Worm (Caenorhabditis elegans) whole organism, L4 larva: ENCODE measurements around the gene jun-1.

ENCODE experiments used
- D1046.2 ChIP-seq: fragments of 200-800 bp; sonication (Bioruptor generic); IDR thresholded peaks from 2 replicates; pipeline ENCODE4 v1.3.6; 2022; ENCODE audit warnings: missing genetic modification characterization, missing compliant biosample characterization
- F10B5.3 ChIP-seq: sonication (generic microtip); optimal IDR thresholded peaks from 2 replicates; lab custom pipeline; 2016; ENCODE audit warnings: mild to moderate bottlenecking, missing genetic modification characterization, missing compliant biosample characterization
- F26F4.8 ChIP-seq: fragments of 200-800 bp; sonication (Bioruptor generic); conservative IDR thresholded peaks from 2 replicates; pipeline ENCODE4 v1.3.6; 2022; ENCODE audit warnings: missing genetic modification characterization, missing compliant biosample characterization
- F37D6.2 ChIP-seq: sonication (generic microtip); optimal IDR thresholded peaks from 2 replicates; lab custom pipeline; 2016; ENCODE audit warnings: mild to moderate bottlenecking, missing genetic modification characterization, missing compliant biosample characterization
- F49E8.2 ChIP-seq: sonication (generic microtip); optimal IDR thresholded peaks from 2 replicates; lab custom pipeline; 2016; ENCODE audit warnings: missing compliant biosample characterization, mild to moderate bottlenecking, missing genetic modification characterization, borderline replicate concordance
- R02D3.7 ChIP-seq: fragments of 150-350 bp; sonication (generic microtip); optimal IDR thresholded peaks from 3 replicates; lab custom pipeline; 2014; ENCODE audit warnings: missing biosample characterization, missing genetic modification characterization
- T26A8.4 ChIP-seq: fragments of 200-800 bp; sonication (Bioruptor generic); IDR thresholded peaks from 2 replicates; pipeline ENCODE4 v1.3.6; 2022; ENCODE audit warnings: missing genetic modification characterization, missing compliant biosample characterization
- Y5F2A.4 ChIP-seq: fragments of 200-800 bp; sonication (Bioruptor generic); optimal IDR thresholded peaks from 2 replicates; lab custom pipeline; 2018; ENCODE audit warnings: mild to moderate bottlenecking, missing genetic modification characterization, missing compliant biosample characterization
- Y75B8A.6 ChIP-seq: fragments of 200-800 bp; sonication (Bioruptor generic); IDR thresholded peaks from 2 replicates; pipeline ENCODE4 v1.3.6; 2022; ENCODE audit warnings: missing genetic modification reagents, missing genetic modification characterization, missing compliant biosample characterization
- aly-2 ChIP-seq: sonication (generic microtip); optimal IDR thresholded peaks from 2 replicates; lab custom pipeline; 2018; ENCODE audit warnings: missing biosample characterization, missing genetic modification characterization
- arid-1 ChIP-seq: fragments of 200-800 bp; sonication (Bioruptor generic); conservative IDR thresholded peaks from 2 replicates; pipeline ENCODE4 v1.3.6; 2022; ENCODE audit warnings: missing genetic modification reagents, missing genetic modification characterization, missing compliant biosample characterization
- ceh-20 ChIP-seq: fragments of 200-800 bp; sonication (Bioruptor generic); IDR thresholded peaks from 2 replicates; pipeline ENCODE4 v1.3.6; 2022; ENCODE audit warnings: missing genetic modification reagents, missing genetic modification characterization, missing compliant biosample characterization
- ceh-62 ChIP-seq: sonication (generic microtip); optimal IDR thresholded peaks from 2 replicates; lab custom pipeline; 2017; ENCODE audit warnings: missing biosample characterization, missing genetic modification characterization
- ceh-82 ChIP-seq: sonication (generic microtip); optimal IDR thresholded peaks from 2 replicates; lab custom pipeline; 2017; ENCODE audit warnings: missing biosample characterization, missing genetic modification characterization
- daf-12 ChIP-seq: fragments of 150-350 bp; optimal IDR thresholded peaks from 2 replicates; lab custom pipeline; 2014; ENCODE audit warnings: missing biosample characterization, missing genetic modification reagents, missing genetic modification characterization
- daf-16 ChIP-seq, 3 experiments: sonication (generic microtip); optimal IDR thresholded peaks; 2 replicates each; lab custom pipeline; 2016 to 2017; ENCODE audit warnings: missing genetic modification characterization in 3 of 3, missing genetic modification reagents in 3 of 3, mild to moderate bottlenecking in 2 of 3, missing compliant biosample characterization in 2 of 3, missing biosample characterization in 1 of 3, moderate library complexity in 1 of 3
- dpl-1 ChIP-seq: fragments of 150-350 bp; optimal IDR thresholded peaks from 2 replicates; lab custom pipeline; 2014; ENCODE audit warnings: missing biosample characterization, missing genetic modification reagents, missing genetic modification characterization
- dve-1 ChIP-seq: sonication (generic microtip); optimal IDR thresholded peaks from 2 replicates; lab custom pipeline; 2017; ENCODE audit warnings: antibody characterized with exemption, mild to moderate bottlenecking, missing genetic modification characterization, missing compliant biosample characterization; ENCODE audit not compliant: insufficient read depth
- egl-27 ChIP-seq: sonication (generic microtip); optimal IDR thresholded peaks from 3 replicates; lab custom pipeline; 2017; ENCODE audit warnings: missing biosample characterization, missing genetic modification reagents, missing genetic modification characterization
- egl-43 ChIP-seq: fragments of 200-800 bp; sonication (Bioruptor generic); IDR thresholded peaks from 2 replicates; pipeline ENCODE4 v1.3.6; 2022; ENCODE audit warnings: missing genetic modification reagents, missing genetic modification characterization, missing compliant biosample characterization
- fkh-10 ChIP-seq: fragments of 150-350 bp; optimal IDR thresholded peaks from 2 replicates; lab custom pipeline; 2014; ENCODE audit warnings: missing biosample characterization, missing genetic modification reagents, missing genetic modification characterization
- fos-1 ChIP-seq: fragments of 150-350 bp; optimal IDR thresholded peaks from 2 replicates; lab custom pipeline; 2014; ENCODE audit warnings: missing biosample characterization, missing genetic modification characterization
- hif-1 ChIP-seq, 2 experiments: sonication (generic microtip); optimal IDR thresholded peaks; 2 replicates each; lab custom pipeline; 2016 to 2017; ENCODE audit warnings: missing compliant biosample characterization in 2 of 2, missing genetic modification characterization in 2 of 2, missing genetic modification reagents in 2 of 2, missing genotype in 2 of 2, mild to moderate bottlenecking in 1 of 2
- hlh-30 ChIP-seq: sonication (generic microtip); optimal IDR thresholded peaks from 2 replicates; lab custom pipeline; 2017; ENCODE audit warnings: antibody characterized with exemption, mild to moderate bottlenecking, missing genetic modification characterization, missing compliant biosample characterization; ENCODE audit not compliant: insufficient read depth
- hmg-1.1 ChIP-seq: fragments of 200-800 bp; sonication (Bioruptor generic); IDR thresholded peaks from 2 replicates; pipeline ENCODE4 v1.3.6; 2022; ENCODE audit warnings: missing genetic modification reagents, missing genetic modification characterization, missing compliant biosample characterization
- lin-1 ChIP-seq: fragments of 200-800 bp; sonication (Bioruptor generic); IDR thresholded peaks from 2 replicates; pipeline ENCODE4 v1.3.6; 2022; ENCODE audit warnings: missing genetic modification reagents, missing genetic modification characterization, missing compliant biosample characterization
- lin-29 ChIP-seq: fragments of 200-800 bp; sonication (Bioruptor generic); IDR thresholded peaks from 2 replicates; pipeline ENCODE4 v1.3.6; 2022; ENCODE audit warnings: missing genetic modification reagents, missing genetic modification characterization, missing compliant biosample characterization
- lir-3 ChIP-seq: sonication (generic microtip); optimal IDR thresholded peaks from 2 replicates; lab custom pipeline; 2016; ENCODE audit warnings: mild to moderate bottlenecking, missing genetic modification characterization, missing compliant biosample characterization
- madf-5 ChIP-seq, 2 experiments: fragments of 200-800 bp; sonication (Bioruptor generic); IDR thresholded peaks; 2 replicates each; pipeline ENCODE4 v1.3.6; 2022; ENCODE audit warnings: missing compliant biosample characterization in 2 of 2, missing genetic modification characterization in 2 of 2
- madf-9 ChIP-seq: fragments of 200-800 bp; sonication (Bioruptor generic); conservative IDR thresholded peaks from 2 replicates; pipeline ENCODE4 v1.3.6; 2022; ENCODE audit warnings: missing genetic modification reagents, missing genetic modification characterization, missing compliant biosample characterization
- mep-1 ChIP-seq: fragments of 150-350 bp; sonication (generic microtip); optimal IDR thresholded peaks from 3 replicates; lab custom pipeline; 2014; ENCODE audit warnings: missing biosample characterization, missing genetic modification characterization
- nhr-10 ChIP-seq: fragments of 150-350 bp; optimal IDR thresholded peaks from 2 replicates; lab custom pipeline; 2014; ENCODE audit warnings: missing biosample characterization, missing genetic modification characterization
- nhr-11 ChIP-seq: fragments of 150-350 bp; optimal IDR thresholded peaks from 2 replicates; lab custom pipeline; 2014; ENCODE audit warnings: missing biosample characterization, missing genetic modification characterization
- nhr-111 ChIP-seq: fragments of 200-800 bp; sonication (Bioruptor generic); optimal IDR thresholded peaks from 2 replicates; lab custom pipeline; 2018; ENCODE audit warnings: mild to moderate bottlenecking, missing genetic modification characterization, missing compliant biosample characterization
- nhr-237 ChIP-seq: sonication (generic microtip); optimal IDR thresholded peaks from 2 replicates; lab custom pipeline; 2017; ENCODE audit warnings: missing biosample characterization, missing genetic modification characterization
- nhr-42 ChIP-seq: fragments of 200-800 bp; sonication (Bioruptor generic); IDR thresholded peaks from 2 replicates; pipeline ENCODE4 v1.3.6; 2022; ENCODE audit warnings: missing genetic modification characterization, missing compliant biosample characterization
- nhr-48 ChIP-seq: sonication (generic microtip); optimal IDR thresholded peaks from 2 replicates; lab custom pipeline; 2016; ENCODE audit warnings: mild to moderate bottlenecking, missing genetic modification characterization, missing compliant biosample characterization
- nhr-6 ChIP-seq: fragments of 150-350 bp; optimal IDR thresholded peaks from 2 replicates; lab custom pipeline; 2014; ENCODE audit warnings: missing biosample characterization, missing genetic modification characterization
- pha-4 ChIP-seq, 2 experiments: fragments of 150-350 bp in 1 of 2; fragments of 200-800 bp in 1 of 2; sonication (Bioruptor generic) in 1 of 2; IDR thresholded peaks in 1 of 2; optimal IDR thresholded peaks in 1 of 2; 2 replicates each; pipeline versions ENCODE4 v1.3.6 to Lab custom; 2014 to 2022; ENCODE audit warnings: missing genetic modification characterization in 2 of 2, missing genetic modification reagents in 2 of 2, missing biosample characterization in 1 of 2, missing compliant biosample characterization in 1 of 2
- rbr-2 ChIP-seq: sonication (generic microtip); optimal IDR thresholded peaks from 2 replicates; lab custom pipeline; 2016; ENCODE audit warnings: missing genotype, missing genetic modification characterization, missing compliant biosample characterization
- sdz-12 ChIP-seq: fragments of 200-800 bp; sonication (Bioruptor generic); optimal IDR thresholded peaks from 2 replicates; lab custom pipeline; 2018; ENCODE audit warnings: mild to moderate bottlenecking, missing genetic modification characterization, missing compliant biosample characterization
- set-16 ChIP-seq: fragments of 200-800 bp; sonication (Bioruptor generic); IDR thresholded peaks from 2 replicates; pipeline ENCODE4 v1.3.6; 2022; ENCODE audit warnings: missing genetic modification reagents, missing genetic modification characterization, missing compliant biosample characterization
- snpc-1.2 ChIP-seq: fragments of 200-800 bp; sonication (Bioruptor generic); IDR thresholded peaks from 2 replicates; pipeline ENCODE4 v1.3.6; 2022; ENCODE audit warnings: missing genetic modification reagents, missing genetic modification characterization, missing compliant biosample characterization
- spr-1 ChIP-seq: sonication (generic microtip); optimal IDR thresholded peaks from 2 replicates; lab custom pipeline; 2016; ENCODE audit warnings: mild to moderate bottlenecking, missing genetic modification characterization, missing compliant biosample characterization
- spr-3 ChIP-seq: fragments of 200-800 bp; sonication (Bioruptor generic); optimal IDR thresholded peaks from 2 replicates; lab custom pipeline; 2018; ENCODE audit warnings: mild to moderate bottlenecking, missing genetic modification characterization, missing compliant biosample characterization
- tag-97 ChIP-seq: fragments of 200-800 bp; sonication (Bioruptor generic); IDR thresholded peaks from 2 replicates; pipeline ENCODE4 v1.3.6; 2022; ENCODE audit warnings: missing genetic modification characterization, missing compliant biosample characterization
- tra-1 ChIP-seq: fragments of 200-800 bp; sonication (Bioruptor generic); IDR thresholded peaks from 2 replicates; pipeline ENCODE4 v1.3.6; 2022; ENCODE audit warnings: missing genetic modification reagents, missing genetic modification characterization, missing compliant biosample characterization
- vab-7 ChIP-seq: fragments of 200-800 bp; sonication (Bioruptor generic); IDR thresholded peaks from 2 replicates; pipeline ENCODE4 v1.3.6; 2022; ENCODE audit warnings: missing genetic modification reagents, missing genetic modification characterization, missing compliant biosample characterization
- zip-2 ChIP-seq: fragments of 150-350 bp; optimal IDR thresholded peaks from 2 replicates; lab custom pipeline; 2014; ENCODE audit warnings: missing biosample characterization, missing genetic modification characterization
- ztf-7 ChIP-seq: fragments of 150-350 bp; optimal IDR thresholded peaks from 2 replicates; lab custom pipeline; 2014; ENCODE audit warnings: missing biosample characterization, missing genetic modification characterization

jun-1 gene

DNA sequence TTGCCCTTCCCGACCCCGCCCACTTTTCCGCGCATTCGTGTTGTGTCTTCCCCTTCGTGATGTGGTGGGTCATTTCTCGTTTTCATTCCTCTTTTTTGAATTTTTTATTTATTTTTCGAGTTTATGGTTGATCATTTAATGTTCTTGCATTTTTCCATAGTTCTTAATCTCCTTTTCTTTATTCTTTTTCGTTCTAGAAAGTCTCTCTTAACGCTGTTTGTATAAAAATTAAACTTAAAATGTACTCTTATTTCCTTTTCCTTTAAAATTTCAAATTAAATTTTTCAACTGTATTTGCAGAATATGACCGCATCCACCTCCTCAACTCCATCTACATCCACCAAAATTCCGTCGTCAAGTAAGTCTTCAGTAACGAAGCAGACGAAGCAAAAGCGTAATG is 26.6 kb upstream of the jun-1 start, which contains the start of gene hlh-3:
Gene hlh-3 (plus strand): TSS at position 301 of the 400 bp plus-strand sequence.
- TF ChIP-seq sdz-12 (GFP tag; lab: Kevin White, UChicago) (no peak), spr-1 (no peak), snpc-1.2 (GFP tag; lab: Robert Waterston, UW) (no peak), nhr-48 (tag; lab: Kevin White, UChicago) (no peak), zip-2 (no peak)

DNA sequence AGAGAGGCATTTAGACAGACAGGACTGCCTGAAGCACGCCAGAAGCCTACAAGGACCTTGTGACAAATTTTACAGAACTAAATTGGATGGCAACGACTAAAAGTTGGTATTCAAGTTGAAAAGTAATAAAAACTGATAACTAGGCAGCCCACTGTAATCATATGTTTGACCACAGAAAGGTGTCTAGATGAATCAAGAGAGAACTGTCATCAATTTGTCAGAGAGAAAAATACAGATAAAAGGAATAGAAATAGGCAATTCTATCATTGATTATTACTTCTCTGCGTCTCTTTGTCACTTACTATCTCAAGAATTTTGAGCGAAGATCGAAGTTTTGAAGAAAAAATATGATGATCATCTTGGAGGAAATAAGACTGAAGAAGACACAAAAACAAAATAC is 20.0 kb upstream of the jun-1 start:
- TF ChIP-seq mep-1 (tag; lab: Kevin White, UChicago) (no peak), tra-1 (GFP tag; lab: Robert Waterston, UW) (no peak), F49E8.2 (tag; lab: Kevin White, UChicago) (no peak), ceh-62 (tag; lab: Kevin White, UChicago) (no peak), ceh-82 (no peak), nhr-42 (no peak), tag-97 (GFP tag; lab: Robert Waterston, UW) (no peak), ztf-7 (no peak), spr-3 (no peak), madf-5 (GFP tag; IDR thresholded peaks at IDR 0.05; lab: Robert Waterston, UW) (no peak), dpl-1 (GFP tag; lab: Kevin White, UChicago) (no peak), T26A8.4 (no peak), hmg-1.1 (no peak), Y75B8A.6 (no peak), ceh-20 (GFP tag; lab: Robert Waterston, UW) (no peak), lin-29 (GFP tag; lab: Robert Waterston, UW) (no peak), dve-1 (tag; lab: Kevin White, UChicago) (peak; percentile 55), rbr-2 (tag; lab: Kevin White, UChicago) (no peak), aly-2 (tag; lab: Kevin White, UChicago) (no peak), daf-16 (GFP tag; optimal IDR thresholded peaks at IDR 0.05; lab: Kevin White, UChicago) (no peak), daf-16 (tag; optimal IDR thresholded peaks at IDR 0.05; lab: Kevin White, UChicago) (peak; percentile 24), R02D3.7 (no peak), nhr-48 (tag; lab: Kevin White, UChicago) (no peak), vab-7 (GFP tag; lab: Robert Waterston, UW) (no peak), F37D6.2 (tag; lab: Kevin White, UChicago) (no peak), nhr-11 (tag; lab: Kevin White, UChicago) (no peak), set-16 (GFP tag; lab: Robert Waterston, UW) (no peak), lir-3 (tag; lab: Kevin White, UChicago) (no peak), pha-4 (GFP tag; IDR thresholded peaks at IDR 0.05; lab: Robert Waterston, UW) (no peak), pha-4 (tag; optimal IDR thresholded peaks at IDR 0.05; lab: Kevin White, UChicago) (no peak), nhr-10 (tag; lab: Kevin White, UChicago) (no peak), arid-1 (GFP tag; lab: Robert Waterston, UW) (no peak), hlh-30 (tag; lab: Kevin White, UChicago) (peak; percentile 58), fos-1 (no peak), F26F4.8 (GFP tag; lab: Robert Waterston, UW) (no peak), daf-12 (tag; lab: Kevin White, UChicago) (no peak), lin-1 (GFP tag; lab: Robert Waterston, UW) (no peak), nhr-237 (tag; lab: Kevin White, UChicago) (no peak), nhr-6 (tag; lab: Kevin White, UChicago) (no peak), Y5F2A.4 (GFP tag; lab: Kevin White, UChicago) (no peak), nhr-111 (GFP tag; lab: Kevin White, UChicago) (no peak), madf-9 (GFP tag; lab: Robert Waterston, UW) (no peak), egl-43 (GFP tag; lab: Robert Waterston, UW) (no peak), F10B5.3 (no peak), fkh-10 (GFP tag; lab: Kevin White, UChicago) (no peak), hif-1 (tag; optimal IDR thresholded peaks at IDR 0.05; lab: Kevin White, UChicago) (no peak), egl-27 (tag; lab: Kevin White, UChicago) (no peak), D1046.2 (no peak)
